Worm (Caenorhabditis elegans): Measurements from ENCODE around the gene col-184.

- TF ChIP-seq ztf-11 (tag; optimal IDR thresholded peaks at IDR 0.05), result no peak
- TF ChIP-seq mdl-1 (tag; optimal IDR thresholded peaks at IDR 0.05), result no peak
- TF ChIP-seq jun-1 (tag; optimal IDR thresholded peaks at IDR 0.05), result no peak
- no peak for TF ChIP-seq nhr-77 (tag; optimal IDR thresholded peaks at IDR 0.05)
- no peak for TF ChIP-seq unc-62 (GFP tag; optimal IDR thresholded peaks at IDR 0.05)
- TF ChIP-seq R02D3.7 (tag; optimal IDR thresholded peaks at IDR 0.05), result no peak
Measured at ce11 chrX:13456442-13456841, 12.8 kb upstream of the col-184 start, which contains the start of gene flr-1.
